Fruit fly (Drosophila melanogaster): ENCODE data around the gene CG1677.

DNA sequence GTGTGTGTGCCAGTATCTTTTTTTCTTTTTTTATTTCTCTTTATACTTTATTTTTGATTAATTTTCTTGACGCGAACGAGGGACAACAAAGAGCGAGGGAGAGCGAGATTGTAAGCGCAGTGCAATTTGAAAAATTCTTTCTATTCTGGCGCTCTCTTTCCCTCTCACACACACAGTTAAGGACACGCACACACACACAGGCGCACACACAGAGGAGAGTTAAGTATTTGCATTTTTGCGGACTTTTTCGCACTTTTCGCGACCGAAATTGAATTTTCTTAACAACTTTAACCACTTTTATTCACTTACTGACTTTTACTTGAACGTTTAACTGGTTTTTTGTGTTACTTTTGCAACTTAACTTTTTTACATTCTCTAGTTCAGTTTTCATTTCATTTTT lies 120.2 kb downstream of the CG1677 start:
- TF ChIP-seq Myc (optimal IDR thresholded peaks at IDR 0.05) (no peak), Sin3A (optimal IDR thresholded peaks at IDR 0.05) (no peak), psq (optimal IDR thresholded peaks at IDR 0.05) (no peak), h (optimal IDR thresholded peaks at IDR 0.05) (no peak), insv (optimal IDR thresholded peaks at IDR 0.05) (no peak), ttk (optimal IDR thresholded peaks at IDR 0.05) (no peak)

All from Kc167 (cell line).